Worm (Caenorhabditis elegans): ENCODE data around the gene C11E4.7.

C11E4.7 gene

ce11 chrX:9622609-9623008 lies 5.6 kb downstream of the C11E4.7 start (continued):
- TF ChIP-seq snpc-1.2 (GFP tag; IDR thresholded peaks at IDR 0.05) (no peak; the same call in 1 of the 2 replicates), F44E2.7 (GFP tag; IDR thresholded peaks at IDR 0.05) (no peak), Y5F2A.4 (GFP tag; optimal IDR thresholded peaks at IDR 0.05) (no peak), aha-1 (tag) (peak; percentile 86), lsy-2 (tag; optimal IDR thresholded peaks at IDR 0.05) (no peak), dmd-8 (GFP tag; IDR thresholded peaks at IDR 0.05) (peak; percentile 67; the same call in 1 of the 2 replicates), Y105C5A.15 (GFP tag; IDR thresholded peaks at IDR 0.05) (no peak), nhr-41 (GFP tag; IDR thresholded peaks at IDR 0.05) (no peak), saeg-2 (GFP tag; IDR thresholded peaks at IDR 0.05) (0 out of 2 replicates have a peak, but pooled peaks have one; percentile 32), php-3 (GFP tag; IDR thresholded peaks at IDR 0.05) (peak; percentile 56; the same call in 1 of the 2 replicates), ceh-32 (tag; optimal IDR thresholded peaks at IDR 0.05; ENCODE audit: poor library complexity) (no peak), mxl-2 (GFP tag; conservative IDR thresholded peaks at IDR 0.05) (no peak), nhr-237 (tag; optimal IDR thresholded peaks at IDR 0.05) (no peak), attf-4 (tag; optimal IDR thresholded peaks at IDR 0.05) (no peak), egl-27 (tag; optimal IDR thresholded peaks at IDR 0.05) (no peak), nhr-48 (tag; optimal IDR thresholded peaks at IDR 0.05) (peak; percentile 35), zfp-2 (tag; optimal IDR thresholded peaks at IDR 0.05) (no peak), zfp-3 (GFP tag; conservative IDR thresholded peaks at IDR 0.05) (0 out of 2 replicates have a peak, but pooled peaks have one; percentile 9), ceh-44 (GFP tag; IDR thresholded peaks at IDR 0.05) (0 out of 2 replicates have a peak, but pooled peaks have one; percentile 20), mdt-29 (GFP tag; IDR thresholded peaks at IDR 0.05) (peak; percentile 57; the same call in 1 of the 2 replicates), set-16 (GFP tag; IDR thresholded peaks at IDR 0.05) (no peak), ZK546.5 (tag; optimal IDR thresholded peaks at IDR 0.05) (no peak), nhr-25 (tag; optimal IDR thresholded peaks at IDR 0.05; ENCODE audit: borderline replicate concordance, insufficient read depth) (peak; percentile 20), snpc-4 (tag; optimal IDR thresholded peaks at IDR 0.05) (no peak), rbr-2 (tag; optimal IDR thresholded peaks at IDR 0.05) (peak; percentile 44), egl-43 (GFP tag; IDR thresholded peaks at IDR 0.05) (no peak), lir-3 (tag; optimal IDR thresholded peaks at IDR 0.05) (peak; percentile 59), zip-11 (GFP tag; IDR thresholded peaks at IDR 0.05) (no peak), nhr-102 (tag; optimal IDR thresholded peaks at IDR 0.05) (peak; percentile 76), dmd-6 (GFP tag; IDR thresholded peaks at IDR 0.05) (peak; percentile 52; the same call in 1 of the 2 replicates), hlh-11 (tag; optimal IDR thresholded peaks at IDR 0.05) (no peak), lin-38 (GFP tag; IDR thresholded peaks at IDR 0.05) (no peak; the same call in 1 of the 2 replicates), pha-4 (GFP tag; IDR thresholded peaks at IDR 0.05) (peak; percentile 85), pha-4 (tag; optimal IDR thresholded peaks at IDR 0.05) (no peak), F49E8.2 (tag; optimal IDR thresholded peaks at IDR 0.05; ENCODE audit: borderline replicate concordance) (peak; percentile 35), nhr-10 (tag; optimal IDR thresholded peaks at IDR 0.05) (no peak), hmg-1.1 (GFP tag; IDR thresholded peaks at IDR 0.05) (peak; percentile 51), tra-1 (GFP tag; IDR thresholded peaks at IDR 0.05) (peak; percentile 80; the same call in 1 of the 2 replicates), dpl-1 (GFP tag; optimal IDR thresholded peaks at IDR 0.05) (no peak), tag-97 (GFP tag; IDR thresholded peaks at IDR 0.05) (no peak), nhr-77 (tag; optimal IDR thresholded peaks at IDR 0.05) (no peak), lim-7 (GFP tag; IDR thresholded peaks at IDR 0.05) (peak; percentile 86), ceh-62 (tag; optimal IDR thresholded peaks at IDR 0.05) (no peak), spr-1 (tag; optimal IDR thresholded peaks at IDR 0.05) (peak; percentile 14), R02D3.7 (tag; optimal IDR thresholded peaks at IDR 0.05) (no peak), lin-1 (GFP tag; IDR thresholded peaks at IDR 0.05) (peak; percentile 41; the same call in 1 of the 2 replicates), hif-1 (tag; optimal IDR thresholded peaks at IDR 0.05) (no peak), lin-29 (GFP tag; IDR thresholded peaks at IDR 0.05) (no peak), unc-130 (GFP tag; optimal IDR thresholded peaks at IDR 0.05) (peak; percentile 29), nhr-11 (tag; optimal IDR thresholded peaks at IDR 0.05) (no peak), madf-5 (GFP tag; IDR thresholded peaks at IDR 0.05) (no peak)
